Worm (Caenorhabditis elegans): ENCODE data around the gene Y51H4A.938.

ce11 chrIV:16431929-16432328, 49.1 kb upstream of the Y51H4A.938 start, which contains the start of gene dlc-3:
- TF ChIP-seq unc-39 (tag; optimal IDR thresholded peaks at IDR 0.05) (no peak), ces-1 (GFP tag; optimal IDR thresholded peaks at IDR 0.05) (no peak), ztf-11 (tag; optimal IDR thresholded peaks at IDR 0.05) (no peak), lin-13 (tag; optimal IDR thresholded peaks at IDR 0.05) (no peak), nhr-237 (tag; optimal IDR thresholded peaks at IDR 0.05) (no peak), M03D4.4 (tag; optimal IDR thresholded peaks at IDR 0.05) (no peak), tbx-8 (GFP tag; optimal IDR thresholded peaks at IDR 0.05) (no peak)
